Worm (Caenorhabditis elegans) whole organism, young adult: ENCODE measurements around the gene R05A10.1.

Source experiments
- B0019.2 ChIP-seq: fragments of 200-800 bp; sonication (Bioruptor generic); conservative IDR thresholded peaks from 2 replicates; pipeline ENCODE4 v1.3.6; 2022; ENCODE audit warnings: missing genetic modification reagents, missing genetic modification characterization, missing compliant biosample characterization
- C17E4.6 ChIP-seq: fragments of 200-800 bp; sonication (Bioruptor generic); IDR thresholded peaks from 2 replicates; pipeline ENCODE4 v1.3.6; 2022; ENCODE audit warnings: missing genetic modification reagents, missing genetic modification characterization, missing compliant biosample characterization
- athp-1 ChIP-seq: sonication (generic microtip); optimal IDR thresholded peaks from 2 replicates; lab custom pipeline; 2017; ENCODE audit warnings: mild to moderate bottlenecking, missing genetic modification characterization, missing compliant biosample characterization
- attf-3 ChIP-seq: fragments of 200-800 bp; sonication (Bioruptor generic); conservative IDR thresholded peaks from 2 replicates; pipeline ENCODE4 v1.3.6; 2022; ENCODE audit warnings: missing genetic modification reagents, missing genetic modification characterization, missing compliant biosample characterization
- cebp-2 ChIP-seq: fragments of 200-800 bp; sonication (Bioruptor generic); IDR thresholded peaks from 2 replicates; pipeline ENCODE4 v1.3.6; 2022; ENCODE audit warnings: missing genetic modification characterization, missing compliant biosample characterization
- lag-1 ChIP-seq: fragments of 200-800 bp; sonication (Bioruptor generic); IDR thresholded peaks from 2 replicates; pipeline ENCODE4 v1.3.6; 2022; ENCODE audit warnings: missing genetic modification reagents, missing genetic modification characterization, missing compliant biosample characterization
- lin-35 ChIP-seq, 3 experiments: fragments of 150-350 bp in 2 of 3; sonication (generic microtip) in 1 of 3; optimal IDR thresholded peaks; 2 replicates each; lab custom pipeline; 2014 to 2018; ENCODE audit warnings: missing biosample characterization in 3 of 3, missing genetic modification characterization in 3 of 3, missing genetic modification reagents in 3 of 3
- nfya-2 ChIP-seq: fragments of 200-800 bp; sonication (Bioruptor generic); IDR thresholded peaks from 2 replicates; pipeline ENCODE4 v1.3.6; 2022; ENCODE audit warnings: missing genetic modification reagents, missing genetic modification characterization, missing compliant biosample characterization
- pha-4 ChIP-seq: fragments of 150-350 bp; sonication (generic microtip); optimal IDR thresholded peaks from 2 replicates; lab custom pipeline; 2014; ENCODE audit warnings: missing biosample characterization, missing genetic modification reagents, missing genetic modification characterization
- rcor-1 ChIP-seq: fragments of 200-800 bp; sonication (Bioruptor generic); IDR thresholded peaks from 2 replicates; pipeline ENCODE4 v1.3.6; 2022; ENCODE audit warnings: missing genetic modification reagents, missing genetic modification characterization, missing compliant biosample characterization
- rec-8 ChIP-seq, 2 experiments: sonication (generic microtip); optimal IDR thresholded peaks; 2 replicates each; lab custom pipeline; 2016; ENCODE audit warnings: mild to moderate bottlenecking in 2 of 2, missing genetic modification characterization in 2 of 2, missing genetic modification reagents in 2 of 2, missing genotype in 2 of 2, missing biosample characterization in 1 of 2, missing compliant biosample characterization in 1 of 2, moderate library complexity in 1 of 2
- sptf-2 ChIP-seq: fragments of 200-800 bp; sonication (Bioruptor generic); optimal IDR thresholded peaks from 2 replicates; lab custom pipeline; 2018; ENCODE audit warnings: mild to moderate bottlenecking, missing genetic modification characterization, missing compliant biosample characterization
- unc-62 ChIP-seq: fragments of 150-350 bp; optimal IDR thresholded peaks from 2 replicates; lab custom pipeline; 2014; ENCODE audit warnings: missing biosample characterization, missing genetic modification reagents, missing genetic modification characterization

- TF ChIP-seq lag-1 (GFP tag; lab: Robert Waterston, UW) (no peak), nfya-2 (GFP tag; lab: Robert Waterston, UW) (no peak), pha-4 (tag; lab: Kevin White, UChicago) (no peak), lin-35 (GFP tag; optimal IDR thresholded peaks at IDR 0.05; lab: Kevin White, UChicago) (no peak), cebp-2 (GFP tag; lab: Robert Waterston, UW) (no peak), rec-8 (tag; optimal IDR thresholded peaks at IDR 0.05; lab: Kevin White, UChicago) (no peak), sptf-2 (GFP tag; lab: Kevin White, UChicago) (no peak), rcor-1 (GFP tag; lab: Robert Waterston, UW) (no peak), unc-62 (GFP tag; lab: Kevin White, UChicago) (no peak), attf-3 (GFP tag; lab: Robert Waterston, UW) (no peak), C17E4.6 (GFP tag; lab: Robert Waterston, UW) (no peak), athp-1 (tag; lab: Kevin White, UChicago) (no peak), B0019.2 (GFP tag; lab: Robert Waterston, UW) (no peak)
These were observed 18.1 kb upstream of the R05A10.1 start for ce11 chrIV:14164109-14164508.
